Worm (Caenorhabditis elegans) whole organism, dauer: Measurements from ENCODE around the gene pals-17.
"Not testable (repeated sequence)": the region's sequence is repeated elsewhere in the genome, so short reads cannot be mapped to it uniquely, and the experiment has no call there.

ENCODE experiments used
- unc-62 ChIP-seq: sonication (generic microtip); optimal IDR thresholded peaks from 2 replicates; lab custom pipeline; 2017; ENCODE audit warnings: missing biosample characterization, missing genetic modification reagents, missing genetic modification characterization

The pals-17 gene

DNA sequence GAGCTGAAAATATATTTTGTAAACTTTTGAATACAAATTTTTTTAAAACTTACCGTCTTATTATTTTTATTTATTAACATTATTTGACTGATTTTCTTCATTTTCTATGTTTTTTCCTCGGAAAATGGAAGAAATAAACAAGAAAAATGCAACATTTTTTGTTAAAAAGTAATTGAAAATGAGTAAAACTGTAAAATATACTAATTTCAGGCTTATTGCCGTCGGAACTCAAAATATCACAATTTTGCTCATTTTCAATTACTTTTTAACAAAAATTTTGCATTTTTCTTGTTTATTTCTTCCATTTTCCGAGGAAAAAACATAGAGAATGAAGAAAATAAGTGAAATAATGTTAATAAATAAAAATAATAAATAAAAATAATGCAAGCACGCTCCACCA is 16.2 kb downstream of the pals-17 start, which contains the start of gene Y82E9BR.10:
Gene Y82E9BR.10 (minus strand): TSS at position 101 of the 400 bp plus-strand sequence.
- TF ChIP-seq unc-62, result not testable (repeated sequence)

DNA sequence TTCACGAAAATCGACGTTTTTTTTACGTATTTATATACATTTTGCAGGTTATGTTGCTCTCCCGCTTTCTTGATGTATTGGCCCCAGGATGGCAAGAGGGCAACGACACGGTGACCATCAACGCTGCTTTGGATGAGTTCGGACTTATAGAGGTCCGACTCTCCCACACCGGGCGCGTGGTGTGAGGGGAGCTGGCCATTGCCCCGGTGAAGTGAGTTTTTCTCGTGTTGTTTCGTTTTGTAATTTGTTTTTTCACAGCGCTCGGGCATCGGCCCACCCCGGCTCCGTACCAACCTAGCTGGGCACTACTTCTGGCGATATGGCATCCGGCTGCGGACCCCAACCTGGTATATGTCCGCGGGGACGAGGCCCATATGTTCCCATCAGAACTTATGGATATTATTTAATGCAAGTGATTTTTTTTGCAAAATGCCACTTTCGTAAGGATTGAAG is 17.3 kb downstream of the pals-17 start, which contains the start of gene Y82E9BR.20:
Gene Y82E9BR.20 (plus strand): TSS at position 51 of the 453 bp plus-strand sequence.
- no peak for TF ChIP-seq unc-62

DNA sequence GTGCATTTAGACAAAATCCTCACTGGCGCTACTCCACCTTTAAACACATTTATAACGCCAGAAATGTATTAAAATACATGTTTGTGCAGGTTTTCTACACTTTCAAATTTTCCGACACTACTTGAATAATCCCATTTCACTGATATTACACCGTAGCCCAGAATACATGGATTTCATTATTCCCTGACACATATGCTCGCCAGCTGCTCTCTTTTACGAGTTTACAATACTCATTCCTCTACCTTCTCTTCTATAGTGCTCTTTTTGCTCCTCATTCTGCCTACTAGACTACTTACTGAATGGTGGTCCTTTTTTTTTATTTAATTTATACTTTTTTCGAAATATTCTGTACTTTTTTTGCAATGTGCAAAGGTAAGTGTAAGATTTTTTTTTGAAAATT is 19.1 kb downstream of the pals-17 start:
- no peak for TF ChIP-seq unc-62

DNA sequence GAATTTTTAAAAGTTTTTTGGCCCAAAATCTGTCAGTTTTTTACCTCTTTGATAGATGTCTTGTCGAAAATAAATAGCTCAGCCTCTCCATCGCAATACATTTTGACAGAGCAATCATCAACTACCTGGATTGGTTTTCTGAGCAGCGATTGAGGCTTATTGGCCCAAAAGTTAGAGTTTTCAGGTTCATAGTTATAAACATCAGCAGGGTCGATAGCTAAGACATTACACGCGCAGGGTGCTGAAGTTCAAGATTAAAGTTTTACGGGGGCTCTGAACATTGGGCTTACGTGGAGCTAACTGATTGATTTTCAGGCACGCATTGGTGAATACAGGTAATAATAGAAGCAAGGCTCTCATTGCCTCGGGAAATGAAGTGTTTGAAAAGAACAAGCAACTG is 32.0 kb downstream of the pals-17 start, which contains the start of gene Y82E9BR.9:
Gene Y82E9BR.9 (minus strand): TSS at position 101 of the 400 bp plus-strand sequence.
- TF ChIP-seq unc-62, result no peak

DNA sequence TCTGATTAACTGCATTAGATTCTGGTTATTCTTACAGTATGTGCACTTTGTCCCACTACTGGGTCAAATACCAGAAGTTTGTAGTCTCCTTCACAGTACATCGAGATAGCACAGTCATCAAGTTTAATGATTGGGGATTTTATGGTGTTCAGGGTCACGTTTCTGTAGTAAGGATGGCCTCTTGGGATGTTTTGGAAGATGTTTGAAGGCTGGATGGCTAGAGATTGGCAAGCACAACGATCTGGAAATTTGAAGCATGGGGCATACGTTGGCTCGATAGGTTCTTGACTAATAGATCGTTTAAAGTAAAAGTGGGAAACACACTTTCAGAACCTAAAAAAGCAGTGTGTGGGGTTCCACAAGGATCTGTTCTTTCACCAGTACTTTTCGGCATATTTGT is 33.7 kb downstream of the pals-17 start, which contains the start of gene Y82E9BR.8:
Gene Y82E9BR.8 (minus strand): TSS at position 101 of the 400 bp plus-strand sequence.
- TF ChIP-seq unc-62, result not testable (repeated sequence)

DNA sequence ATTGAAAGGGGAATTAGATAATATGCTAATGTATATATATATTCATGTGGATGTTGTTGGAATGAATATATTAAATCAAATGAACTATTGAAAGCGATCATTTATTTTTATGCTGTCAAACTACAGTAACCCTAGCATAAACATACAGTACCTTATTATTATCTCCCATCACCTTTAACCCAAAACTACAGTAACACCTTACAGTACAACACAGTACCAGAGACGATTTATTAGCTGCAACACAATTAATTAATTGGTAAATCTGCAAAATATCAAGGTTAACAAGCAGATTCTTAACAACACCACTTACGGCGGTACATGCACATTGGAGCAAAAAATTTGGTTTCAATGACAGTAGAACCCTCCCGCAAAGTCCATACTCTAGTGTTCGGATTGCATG is 36.3 kb downstream of the pals-17 start, which contains the start of gene Y82E9BL.1:
Gene Y82E9BL.1 (minus strand): TSS at position 101 of the 400 bp plus-strand sequence.
- no peak for TF ChIP-seq unc-62

DNA sequence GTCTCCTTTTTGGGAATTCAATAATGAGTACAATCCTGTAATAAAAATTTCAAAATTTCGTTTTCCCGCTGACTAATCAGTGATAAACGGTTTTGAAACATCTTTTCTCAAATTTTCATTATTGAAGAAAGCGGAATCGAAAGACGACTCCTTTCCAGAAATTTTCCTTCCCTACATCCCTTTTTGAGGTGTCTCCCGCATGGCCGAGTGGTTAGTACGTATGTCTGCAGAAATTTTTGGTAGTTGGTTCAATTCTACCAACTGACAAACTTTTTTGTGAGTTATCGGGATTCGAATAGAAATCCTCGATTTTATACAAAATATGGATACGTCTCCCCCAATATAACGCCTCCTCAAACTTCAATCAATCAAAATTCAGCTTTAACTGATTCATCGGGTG is 37.1 kb downstream of the pals-17 start:
- no peak for TF ChIP-seq unc-62

DNA sequence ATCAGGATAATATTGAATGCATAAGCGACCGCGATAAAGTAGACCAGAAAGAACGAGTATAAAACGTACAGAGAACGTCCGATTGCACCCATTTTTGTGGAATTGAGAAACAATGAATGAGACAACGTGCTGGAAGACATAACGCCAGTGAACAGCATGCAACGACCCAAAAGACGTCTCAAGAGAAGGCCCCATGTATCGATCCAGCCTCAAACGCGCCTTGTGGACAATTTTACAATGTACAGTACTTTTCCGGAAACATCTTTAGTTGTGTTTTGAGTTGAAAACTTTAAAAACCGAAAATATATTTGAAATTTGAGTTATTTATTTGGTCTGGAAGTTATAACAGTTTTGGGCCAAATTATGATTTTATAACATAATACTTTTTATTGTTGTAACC is 40.9 kb downstream of the pals-17 start, which contains the start of gene Y82E9BL.3:
Gene Y82E9BL.3 (minus strand): TSS at position 101 of the 400 bp plus-strand sequence.
- TF ChIP-seq unc-62, result no peak

DNA sequence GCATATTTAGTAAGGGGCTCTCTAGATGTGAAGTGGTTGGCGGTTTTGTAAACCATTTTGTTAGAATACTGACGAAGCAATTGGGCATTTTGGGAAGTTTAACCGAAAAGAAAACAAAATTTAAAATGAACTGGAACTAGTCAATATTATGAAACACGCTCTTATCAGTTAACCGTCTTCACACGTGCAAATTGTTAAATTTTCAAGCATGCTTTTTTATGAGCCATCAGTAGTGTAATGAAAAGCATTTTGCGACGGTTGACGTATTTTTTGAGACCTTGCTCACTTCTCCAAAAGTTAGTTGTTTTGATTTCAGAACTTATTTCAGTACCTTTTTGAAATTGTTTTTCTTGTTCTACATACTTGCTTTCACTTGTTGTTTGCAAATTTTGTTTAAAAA is 42.3 kb downstream of the pals-17 start, which contains the start of gene fbxa-25:
Gene fbxa-25 (minus strand): TSS at position 138 of the 400 bp plus-strand sequence.
- no peak for TF ChIP-seq unc-62

DNA sequence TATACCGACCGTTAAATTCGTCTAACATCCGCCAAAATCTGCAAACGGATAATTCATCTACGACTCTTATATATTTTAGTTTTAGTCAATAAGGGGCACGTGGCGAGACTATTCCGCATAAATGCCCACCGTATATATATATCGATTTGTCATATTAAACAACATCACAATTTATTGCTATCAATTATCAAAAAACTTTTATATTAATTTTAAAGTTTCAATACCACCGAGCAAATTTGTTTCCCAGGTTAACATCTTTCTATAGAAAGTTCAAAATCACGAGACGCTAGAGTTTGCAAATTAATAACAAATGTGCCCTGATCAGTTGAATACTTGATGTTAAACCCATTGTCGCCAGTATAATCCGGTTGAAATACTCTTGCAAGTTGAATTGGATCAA is 44.1 kb downstream of the pals-17 start, which contains the start of gene Y82E9BL.5:
Gene Y82E9BL.5 (minus strand): TSS at position 101 of the 400 bp plus-strand sequence.
- TF ChIP-seq unc-62, result no peak

DNA sequence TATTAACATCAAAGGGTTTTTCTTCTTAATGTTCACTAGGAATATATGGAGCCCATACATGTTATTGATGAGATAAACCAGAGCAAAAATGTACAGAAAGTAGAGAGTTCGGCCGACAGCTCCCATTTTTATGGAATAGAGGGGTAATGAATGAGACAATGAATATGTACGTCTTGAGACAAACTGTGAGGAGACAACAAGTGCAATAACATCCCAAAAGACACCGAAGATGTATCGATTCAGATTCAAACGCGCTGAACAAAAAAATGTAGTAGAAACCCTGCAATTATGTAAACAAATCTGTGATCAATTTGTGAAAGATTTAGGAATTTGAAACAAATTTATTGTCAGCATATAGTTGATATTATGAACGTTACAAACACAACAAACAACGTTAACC is 44.6 kb downstream of the pals-17 start:
- no peak for TF ChIP-seq unc-62

DNA sequence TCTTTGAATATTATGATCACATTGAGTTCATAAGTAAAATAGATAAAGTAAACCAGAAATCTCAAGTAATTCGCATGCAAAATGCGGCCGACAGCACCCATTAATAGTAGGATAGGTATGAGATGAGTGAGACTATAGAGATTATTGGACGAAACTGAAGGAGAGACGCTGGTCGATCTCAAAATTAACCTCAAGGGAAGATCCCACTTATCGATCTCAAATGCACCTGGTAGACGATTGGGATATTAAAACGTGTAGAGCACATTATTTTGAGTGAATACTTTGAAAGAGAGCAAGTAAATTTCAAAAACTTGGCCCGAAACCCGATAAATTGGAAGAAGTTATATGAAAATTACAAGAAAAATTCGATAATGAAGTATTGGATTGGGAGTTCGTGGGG is 46.0 kb downstream of the pals-17 start, which contains the start of gene Y82E9BL.6:
Gene Y82E9BL.6 (minus strand): TSS at position 101 of the 400 bp plus-strand sequence.
- TF ChIP-seq unc-62, result no peak

DNA sequence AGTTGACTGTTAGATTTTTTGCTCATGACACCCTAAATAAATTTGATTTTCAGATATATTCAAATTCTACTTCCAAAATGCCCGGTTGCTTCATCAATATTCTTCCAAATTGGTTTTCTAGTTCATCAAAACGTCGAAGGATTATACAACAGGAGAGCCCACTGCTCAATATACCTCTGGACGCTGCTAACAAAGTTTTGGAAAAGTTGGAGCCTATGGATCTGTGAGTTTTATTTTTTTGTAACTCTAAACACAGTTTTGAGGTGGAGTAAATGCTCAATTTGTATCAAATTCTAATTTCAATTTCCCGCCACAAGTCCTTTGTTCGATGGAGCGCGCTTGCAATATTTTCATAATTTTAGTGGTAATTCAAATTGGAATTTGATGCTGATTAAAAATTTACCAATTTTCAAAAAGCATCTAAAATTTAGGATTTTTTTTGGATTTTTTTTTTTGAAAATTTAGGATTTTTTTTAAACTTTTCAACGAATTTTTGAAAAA is 48.7 kb downstream of the pals-17 start, which contains the start of gene fbxa-27:
Gene fbxa-27 (plus strand): TSS at position 51 of the 501 bp plus-strand sequence.
- TF ChIP-seq unc-62, result no peak

DNA sequence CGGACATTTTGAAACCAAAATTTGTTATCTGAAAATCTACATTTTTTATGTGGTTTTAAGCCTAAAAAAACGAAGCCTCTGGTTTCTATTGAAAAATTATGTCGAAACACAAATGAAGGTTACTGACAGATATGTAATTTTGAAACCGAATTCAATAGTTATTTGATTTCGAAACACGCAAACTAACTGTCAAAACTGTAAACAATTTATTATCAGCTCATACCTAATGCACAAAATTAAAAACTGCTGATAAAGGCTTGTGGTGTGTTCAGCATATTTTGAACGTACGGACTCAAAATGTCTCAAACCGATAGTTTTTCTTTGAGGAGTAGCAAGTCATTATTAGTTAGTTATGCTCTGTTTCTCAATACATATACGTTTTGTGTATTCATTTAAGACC is 49.2 kb downstream of the pals-17 start, which contains the start of gene fbxa-26:
Gene fbxa-26 (minus strand): TSS at position 35 of the 400 bp plus-strand sequence.
- no peak for TF ChIP-seq unc-62
